Comparison of ENCODE assay signal across 1 fruit fly cellular context in genomic region chr3R:16254616-16255601, dm6.
A peak's percentile ranks its signal among the peaks of the same experiment; 100 is the strongest.
TF ChIP-seq lines count a peak whose summit lies in the region.

No protein-coding gene starts in this region.

TF ChIP-seq in whole organism, embryonic, 481 proteins besides CTCF, POLR2A, EP300 and RAD21 (continued from another document and continues in another):
- no peak for TF ChIP-seq Dref (GFP tag; IDR thresholded peaks at IDR 0.05; lab: Robert Waterston, UW)
- peak; percentile 90 for TF ChIP-seq tap (tag; optimal IDR thresholded peaks at IDR 0.05; lab: Kevin White, UChicago)
- no peak for TF ChIP-seq CG9817 (tag; optimal IDR thresholded peaks at IDR 0.05; lab: Kevin White, UChicago)
- no peak for TF ChIP-seq jumu (GFP tag; optimal IDR thresholded peaks at IDR 0.05; lab: Kevin White, UChicago)
- no peak for TF ChIP-seq mam (GFP tag; optimal IDR thresholded peaks at IDR 0.05; lab: Kevin White, UChicago)
- TF ChIP-seq CG4820 (GFP tag; optimal IDR thresholded peaks at IDR 0.05; lab: Kevin White, UChicago): no peak
- no peak for TF ChIP-seq Opbp (GFP tag; IDR thresholded peaks at IDR 0.05; lab: Robert Waterston, UW; ENCODE audit: partially characterized antibody)
- TF ChIP-seq btn (GFP tag; optimal IDR thresholded peaks at IDR 0.05; lab: Kevin White, UChicago): no peak
- no peak for TF ChIP-seq Fer2 (tag; optimal IDR thresholded peaks at IDR 0.05; lab: Kevin White, UChicago)
- TF ChIP-seq CG12299 (tag; optimal IDR thresholded peaks at IDR 0.05; lab: Kevin White, UChicago): peak; percentile 5
- no peak for TF ChIP-seq CG4328 (GFP tag; optimal IDR thresholded peaks at IDR 0.05; lab: Kevin White, UChicago)
- TF ChIP-seq CG2199 (GFP tag; IDR thresholded peaks at IDR 0.05; lab: Robert Waterston, UW): no peak
- TF ChIP-seq CG10565 (GFP tag; optimal IDR thresholded peaks at IDR 0.05; lab: Kevin White, UChicago): no peak
- no peak for TF ChIP-seq CG6272 (GFP tag; IDR thresholded peaks at IDR 0.05; lab: Robert Waterston, UW)
- TF ChIP-seq Lpt (GFP tag; optimal IDR thresholded peaks at IDR 0.05; lab: Kevin White, UChicago): peak; percentile 56
- peak; percentile 1 for TF ChIP-seq scrt (GFP tag; optimal IDR thresholded peaks at IDR 0.05; lab: Kevin White, UChicago)
- no peak for TF ChIP-seq Dll (GFP tag; IDR thresholded peaks at IDR 0.05; lab: Robert Waterston, UW; ENCODE audit: partially characterized antibody)
- TF ChIP-seq Awh (GFP tag; IDR thresholded peaks at IDR 0.05; lab: Robert Waterston, UW): no peak
- TF ChIP-seq CG10366 (GFP tag; IDR thresholded peaks at IDR 0.05; lab: Robert Waterston, UW): no peak
- no peak for TF ChIP-seq CG12236 (GFP tag; optimal IDR thresholded peaks at IDR 0.05; lab: Kevin White, UChicago)
- TF ChIP-seq CG4707 (GFP tag; optimal IDR thresholded peaks at IDR 0.05; lab: Kevin White, UChicago): no peak
- peak; percentile 97 for TF ChIP-seq CG10543 (GFP tag; optimal IDR thresholded peaks at IDR 0.05; lab: Kevin White, UChicago)
- no peak for TF ChIP-seq CoRest (tag; optimal IDR thresholded peaks at IDR 0.05; lab: Kevin White, UChicago)
- no peak for TF ChIP-seq tna (GFP tag; IDR thresholded peaks at IDR 0.05; lab: Robert Waterston, UW; ENCODE audit: partially characterized antibody)
- no peak for TF ChIP-seq Elba2 (GFP tag; optimal IDR thresholded peaks at IDR 0.05; lab: Kevin White, UChicago)
- no peak for TF ChIP-seq CG2129 (GFP tag; IDR thresholded peaks at IDR 0.05; lab: Robert Waterston, UW; ENCODE audit: partially characterized antibody)
- no peak for TF ChIP-seq tup (GFP tag; optimal IDR thresholded peaks at IDR 0.05; lab: Kevin White, UChicago)
- no peak for TF ChIP-seq Spps (tag; optimal IDR thresholded peaks at IDR 0.05; lab: Kevin White, UChicago)
- no peak for TF ChIP-seq repo (GFP tag; optimal IDR thresholded peaks at IDR 0.05; lab: Kevin White, UChicago)
- TF ChIP-seq exex (tag; optimal IDR thresholded peaks at IDR 0.05; lab: Kevin White, UChicago): peak; percentile 53
- no peak for TF ChIP-seq hb (GFP tag; IDR thresholded peaks at IDR 0.05; lab: Robert Waterston, UW; ENCODE audit: partially characterized antibody)
- no peak for TF ChIP-seq ap (GFP tag; IDR thresholded peaks at IDR 0.05; lab: Robert Waterston, UW)
- TF ChIP-seq CG12744 (GFP tag; optimal IDR thresholded peaks at IDR 0.05; lab: Kevin White, UChicago): no peak
- TF ChIP-seq CG2889 (GFP tag; IDR thresholded peaks at IDR 0.05; lab: Robert Waterston, UW): no peak
- peak in 1 of 2 experiments; percentile 50 for TF ChIP-seq Pdp1 (GFP tag; optimal IDR thresholded peaks at IDR 0.05; lab: Kevin White, UChicago)
- TF ChIP-seq pho (GFP tag; optimal IDR thresholded peaks at IDR 0.05; lab: Kevin White, UChicago): no peak
- TF ChIP-seq eve (GFP tag; optimal IDR thresholded peaks at IDR 0.05; lab: Kevin White, UChicago): no peak
- TF ChIP-seq BEAF-32 (GFP tag; optimal IDR thresholded peaks at IDR 0.05; lab: Kevin White, UChicago): peak; percentile 6
- no peak for TF ChIP-seq CG13775 (GFP tag; optimal IDR thresholded peaks at IDR 0.05; lab: Kevin White, UChicago)
- no peak for TF ChIP-seq CG15073 (GFP tag; optimal IDR thresholded peaks at IDR 0.05; lab: Kevin White, UChicago)
- no peak for TF ChIP-seq az2 (GFP tag; optimal IDR thresholded peaks at IDR 0.05; lab: Kevin White, UChicago)
- no peak for TF ChIP-seq CG9932 (GFP tag; IDR thresholded peaks at IDR 0.05; lab: Robert Waterston, UW)
- TF ChIP-seq CG15479 (GFP tag; optimal IDR thresholded peaks at IDR 0.05; lab: Kevin White, UChicago): peak; percentile 60
- no peak for TF ChIP-seq CG12155 (GFP tag; optimal IDR thresholded peaks at IDR 0.05; lab: Kevin White, UChicago)
- TF ChIP-seq h (optimal IDR thresholded peaks at IDR 0.05; lab: Kevin White, UChicago): no peak
- TF ChIP-seq fru (optimal IDR thresholded peaks at IDR 0.05; lab: Kevin White, UChicago): no peak
- TF ChIP-seq CG7786 (GFP tag; optimal IDR thresholded peaks at IDR 0.05; lab: Kevin White, UChicago): peak; percentile 9
- peak; percentile 97 for TF ChIP-seq stwl (tag; optimal IDR thresholded peaks at IDR 0.05; lab: Kevin White, UChicago)
- peak; percentile 21 for TF ChIP-seq CG1792 (GFP tag; optimal IDR thresholded peaks at IDR 0.05; lab: Kevin White, UChicago)
- peak; percentile 25 for TF ChIP-seq CG8924 (tag; optimal IDR thresholded peaks at IDR 0.05; lab: Kevin White, UChicago)
- no peak for TF ChIP-seq CG15011 (GFP tag; optimal IDR thresholded peaks at IDR 0.05; lab: Kevin White, UChicago)
- TF ChIP-seq CG3995 (GFP tag; optimal IDR thresholded peaks at IDR 0.05; lab: Kevin White, UChicago): no peak
- peak; percentile 71 for TF ChIP-seq HHEX (GFP tag; optimal IDR thresholded peaks at IDR 0.05; lab: Kevin White, UChicago)
- peak; percentile 49 for TF ChIP-seq onecut (GFP tag; IDR thresholded peaks at IDR 0.05; lab: Robert Waterston, UW)
- no peak for TF ChIP-seq odd (GFP tag; optimal IDR thresholded peaks at IDR 0.05; lab: Kevin White, UChicago)
- no peak for TF ChIP-seq ems (GFP tag; optimal IDR thresholded peaks at IDR 0.05; lab: Kevin White, UChicago)
- TF ChIP-seq CG15514 (GFP tag; optimal IDR thresholded peaks at IDR 0.05; lab: Kevin White, UChicago): peak; percentile 55
- no peak for TF ChIP-seq Poxn (GFP tag; IDR thresholded peaks at IDR 0.05; lab: Robert Waterston, UW)
- no peak for TF ChIP-seq tio (GFP tag; optimal IDR thresholded peaks at IDR 0.05; lab: Kevin White, UChicago)
- no peak for TF ChIP-seq pnt (GFP tag; optimal IDR thresholded peaks at IDR 0.05; lab: Kevin White, UChicago)
- peak; percentile 22 for TF ChIP-seq ATbp (GFP tag; optimal IDR thresholded peaks at IDR 0.05; lab: Kevin White, UChicago)
- TF ChIP-seq Bgb (GFP tag; IDR thresholded peaks at IDR 0.05; lab: Robert Waterston, UW; ENCODE audit: partially characterized antibody): no peak
- no peak for TF ChIP-seq inv (GFP tag; IDR thresholded peaks at IDR 0.05; lab: Robert Waterston, UW; ENCODE audit: partially characterized antibody)
- no peak for TF ChIP-seq Chrac-16 (GFP tag; optimal IDR thresholded peaks at IDR 0.05; lab: Kevin White, UChicago)
- TF ChIP-seq corto (GFP tag; optimal IDR thresholded peaks at IDR 0.05; lab: Kevin White, UChicago): no peak
- TF ChIP-seq fd64A (GFP tag; optimal IDR thresholded peaks at IDR 0.05; lab: Kevin White, UChicago): no peak
- no peak for TF ChIP-seq Trl (optimal IDR thresholded peaks at IDR 0.05; lab: Kevin White, UChicago)
- no peak for TF ChIP-seq Trl (GFP tag; optimal IDR thresholded peaks at IDR 0.05; lab: Kevin White, UChicago)
- TF ChIP-seq CG14710 (tag; optimal IDR thresholded peaks at IDR 0.05; lab: Kevin White, UChicago): peak; percentile 24
- TF ChIP-seq CG16815 (GFP tag; optimal IDR thresholded peaks at IDR 0.05; lab: Kevin White, UChicago): no peak
- TF ChIP-seq CG11085 (GFP tag; IDR thresholded peaks at IDR 0.05; lab: Robert Waterston, UW): no peak
- TF ChIP-seq croc (GFP tag; conservative IDR thresholded peaks at IDR 0.05; lab: Robert Waterston, UW): no peak
- TF ChIP-seq mld (GFP tag; IDR thresholded peaks at IDR 0.05; lab: Robert Waterston, UW; ENCODE audit: partially characterized antibody): no peak
- no peak for TF ChIP-seq CG31441 (GFP tag; IDR thresholded peaks at IDR 0.05; lab: Robert Waterston, UW)
- TF ChIP-seq CG18764 (GFP tag; optimal IDR thresholded peaks at IDR 0.05; lab: Kevin White, UChicago): no peak
- TF ChIP-seq hth (optimal IDR thresholded peaks at IDR 0.05; lab: Kevin White, UChicago): no peak
- no peak for TF ChIP-seq Hr39 (optimal IDR thresholded peaks at IDR 0.05; lab: Kevin White, UChicago)
- TF ChIP-seq lola (GFP tag; optimal IDR thresholded peaks at IDR 0.05; lab: Kevin White, UChicago): no peak
- no peak for TF ChIP-seq mirr (GFP tag; optimal IDR thresholded peaks at IDR 0.05; lab: Kevin White, UChicago)
- TF ChIP-seq Kr (GFP tag; optimal IDR thresholded peaks at IDR 0.05; lab: Kevin White, UChicago): peak; percentile 23
- no peak for TF ChIP-seq ato (GFP tag; IDR thresholded peaks at IDR 0.05; lab: Robert Waterston, UW; ENCODE audit: partially characterized antibody)
- peak; percentile 20 for TF ChIP-seq Hand (GFP tag; optimal IDR thresholded peaks at IDR 0.05; lab: Kevin White, UChicago)
- peak; percentile 13 for TF ChIP-seq CG11504 (tag; optimal IDR thresholded peaks at IDR 0.05; lab: Kevin White, UChicago)
- TF ChIP-seq rib (GFP tag; IDR thresholded peaks at IDR 0.05; lab: Robert Waterston, UW): no peak
- peak; percentile 9 for TF ChIP-seq CG17385 (GFP tag; optimal IDR thresholded peaks at IDR 0.05; lab: Kevin White, UChicago)
- no peak for TF ChIP-seq H15 (GFP tag; IDR thresholded peaks at IDR 0.05; lab: Robert Waterston, UW)
- TF ChIP-seq Rx (GFP tag; IDR thresholded peaks at IDR 0.05; lab: Robert Waterston, UW): no peak
- no peak for TF ChIP-seq Max (GFP tag; optimal IDR thresholded peaks at IDR 0.05; lab: Kevin White, UChicago)
- no peak for TF ChIP-seq slbo (GFP tag; IDR thresholded peaks at IDR 0.05; lab: Robert Waterston, UW)
- no peak for TF ChIP-seq sim (GFP tag; IDR thresholded peaks at IDR 0.05; lab: Robert Waterston, UW)
- no peak for TF ChIP-seq NfI (GFP tag; optimal IDR thresholded peaks at IDR 0.05; lab: Kevin White, UChicago)
- TF ChIP-seq chn (GFP tag; optimal IDR thresholded peaks at IDR 0.05; lab: Kevin White, UChicago): peak; percentile 34
- TF ChIP-seq CG32772 (GFP tag; IDR thresholded peaks at IDR 0.05; lab: Robert Waterston, UW): no peak
- TF ChIP-seq Lim3 (GFP tag; IDR thresholded peaks at IDR 0.05; lab: Robert Waterston, UW): no peak
- peak; percentile 17 for TF ChIP-seq sug (tag; optimal IDR thresholded peaks at IDR 0.05; lab: Kevin White, UChicago)
- no peak for TF ChIP-seq sr (GFP tag; IDR thresholded peaks at IDR 0.05; lab: Robert Waterston, UW)
- TF ChIP-seq CG18262 (tag; optimal IDR thresholded peaks at IDR 0.05; lab: Kevin White, UChicago): no peak
- TF ChIP-seq PHDP (tag; optimal IDR thresholded peaks at IDR 0.05; lab: Kevin White, UChicago): no peak
- TF ChIP-seq nerfin-2 (GFP tag; IDR thresholded peaks at IDR 0.05; lab: Robert Waterston, UW; ENCODE audit: partially characterized antibody): no peak
- TF ChIP-seq Tbp (GFP tag; optimal IDR thresholded peaks at IDR 0.05; lab: Kevin White, UChicago): no peak
- TF ChIP-seq CG16813 (GFP tag; IDR thresholded peaks at IDR 0.05; lab: Robert Waterston, UW; ENCODE audit: partially characterized antibody): no peak
- TF ChIP-seq CG34422 (GFP tag; IDR thresholded peaks at IDR 0.05; lab: Robert Waterston, UW): no peak
- peak; percentile 27 for TF ChIP-seq HmgD (GFP tag; optimal IDR thresholded peaks at IDR 0.05; lab: Kevin White, UChicago)
- no peak for TF ChIP-seq CG2202 (tag; optimal IDR thresholded peaks at IDR 0.05; lab: Kevin White, UChicago)
- TF ChIP-seq unc-4 (GFP tag; IDR thresholded peaks at IDR 0.05; lab: Robert Waterston, UW; ENCODE audit: partially characterized antibody): no peak
- TF ChIP-seq gcm2 (GFP tag; optimal IDR thresholded peaks at IDR 0.05; lab: Kevin White, UChicago): no peak
- TF ChIP-seq gsb-n (tag; optimal IDR thresholded peaks at IDR 0.05; lab: Kevin White, UChicago): no peak
- no peak for TF ChIP-seq CG11695 (GFP tag; IDR thresholded peaks at IDR 0.05; lab: Robert Waterston, UW)
- no peak for TF ChIP-seq ttk (GFP tag; IDR thresholded peaks at IDR 0.05; lab: Robert Waterston, UW)
- TF ChIP-seq cg (GFP tag; optimal IDR thresholded peaks at IDR 0.05; lab: Kevin White, UChicago): no peak
- TF ChIP-seq CG2712 (tag; optimal IDR thresholded peaks at IDR 0.05; lab: Kevin White, UChicago): peak; percentile 3
- TF ChIP-seq Fer1 (GFP tag; optimal IDR thresholded peaks at IDR 0.05; lab: Kevin White, UChicago): peak; percentile 57
- TF ChIP-seq CG12219 (GFP tag; optimal IDR thresholded peaks at IDR 0.05; lab: Kevin White, UChicago): no peak
- TF ChIP-seq Hmr (GFP tag; optimal IDR thresholded peaks at IDR 0.05; lab: Kevin White, UChicago): no peak
- peak; percentile 14 for TF ChIP-seq her (GFP tag; optimal IDR thresholded peaks at IDR 0.05; lab: Kevin White, UChicago)
- TF ChIP-seq Sry-β (GFP tag; optimal IDR thresholded peaks at IDR 0.05; lab: Kevin White, UChicago): no peak
- TF ChIP-seq tll (GFP tag; optimal IDR thresholded peaks at IDR 0.05; lab: Kevin White, UChicago): no peak
- TF ChIP-seq CG10431 (GFP tag; optimal IDR thresholded peaks at IDR 0.05; lab: Kevin White, UChicago): no peak
- no peak for TF ChIP-seq Taf1 (GFP tag; IDR thresholded peaks at IDR 0.05; lab: Robert Waterston, UW)
- no peak for TF ChIP-seq MESR4 (GFP tag; optimal IDR thresholded peaks at IDR 0.05; lab: Kevin White, UChicago)
- no peak for TF ChIP-seq Dek (tag; optimal IDR thresholded peaks at IDR 0.05; lab: Kevin White, UChicago)
- no peak for TF ChIP-seq gro (GFP tag; optimal IDR thresholded peaks at IDR 0.05; lab: Kevin White, UChicago)
- TF ChIP-seq br (optimal IDR thresholded peaks at IDR 0.05; lab: Kevin White, UChicago): no peak
- TF ChIP-seq CG11723 (GFP tag; optimal IDR thresholded peaks at IDR 0.05; lab: Kevin White, UChicago): no peak
- no peak for TF ChIP-seq CG8944 (GFP tag; optimal IDR thresholded peaks at IDR 0.05; lab: Kevin White, UChicago)
- TF ChIP-seq row (GFP tag; IDR thresholded peaks at IDR 0.05; lab: Robert Waterston, UW): no peak
- TF ChIP-seq CkIIα-i1 (GFP tag; IDR thresholded peaks at IDR 0.05; lab: Robert Waterston, UW): no peak
- TF ChIP-seq CG14014 (GFP tag; IDR thresholded peaks at IDR 0.05; lab: Robert Waterston, UW): no peak
- TF ChIP-seq cwo (GFP tag; optimal IDR thresholded peaks at IDR 0.05; lab: Kevin White, UChicago): peak; percentile 7
- TF ChIP-seq pan (optimal IDR thresholded peaks at IDR 0.05; lab: Kevin White, UChicago): no peak
- TF ChIP-seq pan (GFP tag; optimal IDR thresholded peaks at IDR 0.05 in 1 of 2, IDR thresholded peaks at IDR 0.05 in 1 of 2): no peak
- no peak for TF ChIP-seq CG10321 (GFP tag; IDR thresholded peaks at IDR 0.05; lab: Robert Waterston, UW)
- no peak for TF ChIP-seq CG7963 (GFP tag; IDR thresholded peaks at IDR 0.05; lab: Robert Waterston, UW; ENCODE audit: partially characterized antibody)
- TF ChIP-seq CG31224 (GFP tag; IDR thresholded peaks at IDR 0.05; lab: Robert Waterston, UW): no peak
- TF ChIP-seq CG7556 (GFP tag; optimal IDR thresholded peaks at IDR 0.05; lab: Kevin White, UChicago): no peak
- TF ChIP-seq caup (GFP tag; optimal IDR thresholded peaks at IDR 0.05; lab: Kevin White, UChicago; ENCODE audit: severe bottlenecking): no peak
- TF ChIP-seq CG42726 (GFP tag; IDR thresholded peaks at IDR 0.05; lab: Robert Waterston, UW; ENCODE audit: partially characterized antibody): no peak
- no peak for TF ChIP-seq CG18619 (GFP tag; optimal IDR thresholded peaks at IDR 0.05; lab: Kevin White, UChicago)
- TF ChIP-seq vvl (GFP tag; IDR thresholded peaks at IDR 0.05; lab: Robert Waterston, UW): no peak
